Fruit fly (Drosophila melanogaster): Measurements from ENCODE around the gene RAF2.

The RAF2 gene

DNA sequence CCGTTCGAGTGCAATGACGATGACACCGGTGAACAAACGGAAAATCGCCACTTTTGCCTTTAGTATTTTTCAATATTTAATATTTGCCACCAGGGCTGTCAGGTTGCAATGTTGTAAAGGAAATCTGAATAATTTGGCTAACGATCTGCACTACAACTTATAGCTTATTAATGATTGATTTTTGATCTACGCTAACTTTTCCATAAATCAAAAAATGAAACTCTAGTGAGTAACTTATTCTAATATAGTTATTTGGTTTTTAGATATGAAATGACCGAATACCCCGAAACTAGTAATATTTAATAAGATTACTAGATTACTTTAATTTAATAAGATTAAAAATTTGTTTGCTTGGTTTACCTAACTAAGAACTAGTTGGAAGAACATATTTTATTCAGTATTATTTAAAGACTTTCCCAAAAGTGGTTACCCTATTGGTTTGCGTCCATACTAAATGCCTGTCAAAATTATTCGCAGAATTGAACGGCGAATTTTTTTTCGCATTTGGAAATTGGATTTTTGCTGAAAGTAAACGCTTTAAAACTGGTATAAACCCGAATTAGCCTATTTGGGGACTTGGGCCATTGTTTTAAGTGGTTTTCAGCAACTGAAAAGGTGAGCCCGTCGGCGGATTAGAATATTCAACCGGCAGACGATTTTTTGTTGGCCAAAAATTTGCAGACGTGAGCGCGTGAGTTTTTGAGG lies at the start of gene RAF2, which contains the start of gene Agpat3:
TSS of gene RAF2 (plus strand) at position 448 of the 705 bp plus-strand sequence.
TSS of gene Agpat3 (minus strand) at position 78 of the 705 bp plus-strand sequence.
- no peak for TF ChIP-seq noc (tag; optimal IDR thresholded peaks at IDR 0.05)

- no peak for TF ChIP-seq noc (tag; optimal IDR thresholded peaks at IDR 0.05)
Measured at dm6 chr3L:16337739-16338138, 48.4 kb upstream of the RAF2 start.

- no peak for TF ChIP-seq noc (tag; optimal IDR thresholded peaks at IDR 0.05)
Measured at dm6 chr3L:16338703-16339102, 47.4 kb upstream of the RAF2 start, which contains the start of gene CG4998. Gene CG4998, plus strand, starts transcription at chr3L:16339003.

DNA sequence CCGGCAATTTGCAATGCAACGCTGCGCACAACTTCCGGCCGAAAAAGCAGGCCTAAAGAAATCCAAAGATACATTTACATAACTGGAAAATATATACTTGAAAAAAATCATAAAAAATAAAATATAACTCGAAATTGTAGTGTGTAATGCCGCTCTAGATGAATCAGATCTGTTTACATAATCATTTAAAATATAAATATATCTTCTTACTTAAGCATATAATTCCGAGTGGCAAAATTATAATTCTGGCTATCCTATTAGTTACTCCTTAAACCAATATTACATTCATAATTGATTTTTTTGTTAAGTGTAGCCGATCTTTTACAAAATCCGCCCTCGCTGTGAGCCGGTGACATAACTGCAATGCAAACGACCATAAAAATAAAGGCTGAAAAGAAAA lies 46.7 kb upstream of the RAF2 start:
- TF ChIP-seq noc (tag; optimal IDR thresholded peaks at IDR 0.05) = no peak

DNA sequence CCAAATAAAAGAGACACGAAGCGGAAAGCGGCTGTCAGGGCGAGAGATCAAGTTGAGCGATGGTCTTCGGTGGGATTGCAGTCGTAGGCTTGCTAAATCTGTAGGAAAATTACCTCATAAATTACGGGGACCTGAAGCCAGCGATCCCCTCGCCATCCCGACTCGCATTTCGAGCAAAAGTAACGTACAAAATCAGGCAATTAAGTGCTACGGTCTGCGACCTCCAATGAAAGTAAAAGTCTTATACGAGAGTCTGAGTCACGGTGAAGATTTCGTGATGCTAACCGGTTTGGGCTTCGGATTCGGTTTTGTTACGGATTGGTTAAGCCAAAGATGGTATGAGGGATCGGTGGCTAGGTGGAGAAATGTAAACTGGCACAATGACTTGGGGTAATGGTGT lies 46.3 kb upstream of the RAF2 start:
- TF ChIP-seq noc (tag; optimal IDR thresholded peaks at IDR 0.05) = no peak

- TF ChIP-seq noc (tag; optimal IDR thresholded peaks at IDR 0.05) = no peak
Measured at dm6 chr3L:16346023-16346422, 40.1 kb upstream of the RAF2 start, which contains the start of gene CG33257. Gene CG33257, plus strand, starts transcription at chr3L:16346323.

DNA sequence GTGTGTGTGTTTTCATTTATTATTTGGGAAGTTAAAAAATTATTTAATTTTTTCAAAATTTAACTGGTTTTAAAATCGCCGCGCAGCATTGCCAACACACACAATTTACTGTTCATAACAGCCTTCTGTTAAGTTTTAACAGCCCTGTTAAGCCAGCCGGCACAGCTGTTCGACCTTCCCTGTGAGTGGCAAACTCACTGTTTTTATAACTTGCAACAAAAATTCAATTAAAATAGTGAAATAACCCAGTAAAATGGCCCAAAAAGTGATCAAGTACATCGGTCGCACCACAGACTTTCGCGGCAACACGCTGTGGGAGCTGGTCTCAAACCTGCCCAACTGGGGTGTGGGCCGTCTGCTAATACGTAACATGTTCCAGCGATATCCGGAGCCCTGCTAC lies 38.2 kb upstream of the RAF2 start, which contains the start of gene mRpS34:
TSS of gene mRpS34 (plus strand) at position 161 of the 400 bp plus-strand sequence.
- TF ChIP-seq noc (tag; optimal IDR thresholded peaks at IDR 0.05) = no peak

- TF ChIP-seq noc (tag; optimal IDR thresholded peaks at IDR 0.05) = no peak
Measured at dm6 chr3L:16349686-16350085, 36.4 kb upstream of the RAF2 start.

DNA sequence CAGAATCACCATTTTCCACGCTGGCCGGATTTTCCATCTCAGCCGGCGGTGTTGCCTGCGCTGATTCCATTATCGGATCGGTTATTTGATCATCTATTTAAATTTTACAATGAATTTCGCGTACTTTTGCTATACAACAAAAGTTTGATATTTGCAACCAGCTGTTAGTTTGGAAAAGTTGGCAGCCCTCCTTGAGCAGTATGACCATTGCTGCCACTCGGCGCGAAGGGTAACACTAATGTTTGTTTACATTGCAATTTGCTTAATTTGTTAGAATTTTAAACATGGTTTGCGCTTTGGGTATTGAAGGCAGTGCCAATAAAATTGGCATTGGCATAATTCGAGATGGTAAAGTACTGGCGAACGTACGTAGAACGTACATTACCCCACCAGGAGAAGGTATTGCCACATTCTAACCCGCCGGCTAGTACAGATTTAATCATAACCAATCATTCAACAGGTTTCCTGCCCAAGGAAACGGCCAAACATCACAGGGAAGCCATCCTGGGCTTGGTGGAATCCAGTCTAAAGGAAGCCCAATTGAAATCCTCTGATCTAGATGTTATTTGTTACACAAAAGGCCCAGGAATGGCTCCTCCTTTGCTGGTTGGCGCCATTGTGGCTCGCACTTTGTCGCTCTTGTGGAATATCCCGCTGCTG lies 34.2 kb upstream of the RAF2 start, which contains the start of the genes Golgin104 and Tcs3:
TSS of gene Golgin104 (minus strand) at position 182 of the 660 bp plus-strand sequence.
TSS of gene Tcs3 (plus strand) at position 222 of the 660 bp plus-strand sequence.
- TF ChIP-seq noc (tag; optimal IDR thresholded peaks at IDR 0.05) = no peak

- TF ChIP-seq noc (tag; optimal IDR thresholded peaks at IDR 0.05) = no peak
Measured at dm6 chr3L:16354197-16354596, 31.9 kb upstream of the RAF2 start, which contains the start of gene Pdh. Gene Pdh, minus strand, starts transcription at chr3L:16354297.

DNA sequence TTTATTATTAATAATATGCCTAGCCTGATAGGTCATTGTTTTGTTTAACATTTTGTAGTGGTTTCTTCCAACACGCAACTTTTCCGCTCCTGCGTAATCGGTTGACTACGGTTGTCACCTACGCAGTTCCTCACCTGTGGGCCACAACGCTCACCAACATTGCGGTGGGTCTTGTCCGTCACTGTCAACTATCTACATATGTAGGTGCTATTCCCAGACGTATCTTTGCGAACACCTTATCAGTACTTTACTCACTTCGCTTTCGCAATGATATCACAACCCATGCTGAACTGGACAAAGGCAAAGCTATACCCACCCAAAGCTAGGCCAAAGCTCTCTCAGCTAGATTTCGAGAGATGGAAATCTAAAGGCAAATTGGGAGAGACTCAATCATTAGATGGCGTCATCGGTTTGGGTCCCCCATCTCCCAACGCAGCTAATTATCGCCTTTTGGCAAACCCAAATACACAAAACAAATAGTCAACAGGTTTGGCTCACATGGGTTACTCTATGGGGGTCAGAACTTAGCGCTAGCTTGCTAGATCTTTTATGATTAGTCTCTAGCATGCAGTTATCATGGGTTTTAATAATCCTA lies 29.9 kb upstream of the RAF2 start:
- peak; percentile 17 for TF ChIP-seq noc (tag; optimal IDR thresholded peaks at IDR 0.05)

DNA sequence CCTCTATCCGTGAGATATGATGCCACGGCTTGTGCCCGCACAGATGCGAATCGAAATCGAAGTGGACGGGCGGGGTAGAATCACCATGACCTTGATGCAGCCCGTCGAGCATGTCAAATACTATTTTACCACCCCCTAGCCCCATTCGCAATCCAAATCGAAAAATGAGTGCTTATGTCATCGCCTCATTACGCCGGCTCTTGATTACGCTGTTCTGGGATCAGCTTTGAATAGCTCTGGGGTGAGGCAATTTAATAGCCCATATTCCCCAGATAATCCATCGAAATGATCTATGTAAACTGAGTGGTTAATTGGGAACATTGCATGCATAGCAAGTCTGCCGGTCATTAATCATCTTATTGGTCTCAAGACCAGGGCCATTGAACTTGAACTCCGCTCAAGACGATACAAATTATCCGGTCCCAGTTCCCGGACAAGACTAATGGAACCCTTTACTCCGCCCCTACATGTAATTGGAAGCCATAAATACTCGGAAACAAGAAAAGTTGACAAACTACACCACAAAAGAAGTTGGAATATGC lies 28.9 kb upstream of the RAF2 start:
- TF ChIP-seq noc (tag; optimal IDR thresholded peaks at IDR 0.05) = no peak

DNA sequence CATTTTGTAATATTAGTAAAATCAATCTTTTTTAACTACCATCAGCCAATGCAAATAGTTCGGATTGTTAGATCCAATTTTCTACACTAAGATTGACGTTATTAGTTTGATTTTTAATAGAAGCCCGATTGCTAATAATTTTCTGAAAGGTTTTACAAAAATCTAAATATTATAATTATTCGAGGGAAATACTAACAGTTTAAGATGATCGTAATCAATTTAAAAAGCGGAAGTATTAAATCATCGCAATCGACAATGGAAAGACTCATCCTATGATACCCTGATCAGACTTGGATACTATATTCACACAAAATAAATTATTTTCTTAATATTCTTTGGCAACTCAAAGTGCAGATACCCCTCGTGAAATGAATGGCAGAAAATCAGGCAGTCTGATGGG lies 28.3 kb upstream of the RAF2 start:
- TF ChIP-seq noc (tag; optimal IDR thresholded peaks at IDR 0.05) = no peak

dm6 chr3L:16359219-16359748 lies 26.8 kb upstream of the RAF2 start, which contains the start of gene ringer:
Gene ringer, minus strand, starts transcription at chr3L:16359428.
- no peak for TF ChIP-seq noc (tag; optimal IDR thresholded peaks at IDR 0.05)

- TF ChIP-seq noc (tag; optimal IDR thresholded peaks at IDR 0.05) = no peak
Measured at dm6 chr3L:16359795-16360194, 26.3 kb upstream of the RAF2 start.

Measured in whole organism, larva.